Fruit fly (Drosophila melanogaster) whole organism, adult: ENCODE data around the gene Spn.

Source experiments
- CG11617 ChIP-seq: fragments of 200-800 bp; sonication (Bioruptor generic); optimal IDR thresholded peaks from 2 replicates; lab custom pipeline; 2017; ENCODE audit warnings: mild to moderate bottlenecking, missing biosample characterization, missing genetic modification reagents, missing genetic modification characterization
- CG12768 ChIP-seq: fragments of 200-800 bp; sonication (Bioruptor generic); optimal IDR thresholded peaks from 2 replicates; lab custom pipeline; 2017; ENCODE audit warnings: missing biosample characterization, missing genetic modification characterization, mild to moderate bottlenecking, moderate library complexity, missing genetic modification reagents
- CG14711 ChIP-seq: fragments of 200-800 bp; sonication (Bioruptor generic); optimal IDR thresholded peaks from 2 replicates; lab custom pipeline; 2018; ENCODE audit warnings: missing biosample characterization, mild to moderate bottlenecking, missing genetic modification characterization, moderate library complexity
- CG1620 ChIP-seq: fragments of 200-800 bp; sonication (Bioruptor generic); optimal IDR thresholded peaks from 2 replicates; lab custom pipeline; 2016; ENCODE audit warnings: missing biosample characterization, missing genetic modification characterization
- CG33017 ChIP-seq: fragments of 200-800 bp; sonication (Bioruptor generic); optimal IDR thresholded peaks from 2 replicates; lab custom pipeline; 2018; ENCODE audit warnings: missing biosample characterization, mild to moderate bottlenecking, missing genetic modification characterization, moderate library complexity
- CG5204 ChIP-seq: fragments of 200-800 bp; sonication (Bioruptor generic); optimal IDR thresholded peaks from 2 replicates; lab custom pipeline; 2016; ENCODE audit warnings: missing biosample characterization, missing genetic modification characterization
- CG7045 ChIP-seq: fragments of 200-800 bp; sonication (Bioruptor generic); optimal IDR thresholded peaks from 2 replicates; lab custom pipeline; 2017; ENCODE audit warnings: missing biosample characterization, mild to moderate bottlenecking, missing genetic modification characterization
- CG7101 ChIP-seq: fragments of 200-800 bp; sonication (Bioruptor generic); optimal IDR thresholded peaks from 2 replicates; lab custom pipeline; 2018; ENCODE audit warnings: missing biosample characterization, mild to moderate bottlenecking, missing genetic modification characterization, moderate library complexity
- Clk ChIP-seq: fragments of 200-800 bp; sonication (Bioruptor generic); optimal IDR thresholded peaks from 2 replicates; lab custom pipeline; 2017; ENCODE audit warnings: missing biosample characterization, missing genetic modification characterization
- Crg-1 ChIP-seq: fragments of 200-800 bp; sonication (Bioruptor generic); optimal IDR thresholded peaks from 2 replicates; lab custom pipeline; 2016; ENCODE audit warnings: missing biosample characterization, missing genetic modification characterization
- Hr96 ChIP-seq: fragments of 200-800 bp; sonication (Bioruptor generic); optimal IDR thresholded peaks from 2 replicates; lab custom pipeline; 2016; ENCODE audit warnings: missing biosample characterization, missing genetic modification characterization
- Mnt ChIP-seq: fragments of 200-800 bp; sonication (Bioruptor generic); optimal IDR thresholded peaks from 2 replicates; lab custom pipeline; 2016; ENCODE audit warnings: missing biosample characterization, mild to moderate bottlenecking, missing genetic modification characterization
- bab1 ChIP-seq: fragments of 200-800 bp; sonication (Bioruptor generic); optimal IDR thresholded peaks from 3 replicates; lab custom pipeline; 2019; ENCODE audit warnings: missing biosample characterization, mild to moderate bottlenecking, missing genetic modification characterization, moderate library complexity
- cic ChIP-seq: fragments of 200-800 bp; sonication (Bioruptor generic); optimal IDR thresholded peaks from 2 replicates; lab custom pipeline; 2017; ENCODE audit warnings: missing biosample characterization, mild to moderate bottlenecking, missing genetic modification characterization, moderate library complexity
- cnc ChIP-seq, 2 experiments: fragments of >200 bp; optimal IDR thresholded peaks; 2 replicates each; lab custom pipeline; 2017
- kay ChIP-seq: fragments of 200-800 bp; sonication (Bioruptor generic); peaks from one replicate; lab custom pipeline; 2016; ENCODE audit warnings: missing biosample characterization, missing genetic modification characterization, borderline replicate concordance
- ovo ChIP-seq: fragments of 200-800 bp; sonication (Bioruptor generic); optimal IDR thresholded peaks from 2 replicates; lab custom pipeline; 2016; ENCODE audit warnings: missing biosample characterization, missing genetic modification characterization
- pad ChIP-seq: fragments of 200-800 bp; sonication (Bioruptor generic); optimal IDR thresholded peaks from 3 replicates; lab custom pipeline; 2017; ENCODE audit warnings: missing biosample characterization, missing genetic modification characterization, mild to moderate bottlenecking, moderate library complexity, missing genetic modification reagents
- tj ChIP-seq: fragments of 200-800 bp; sonication (Bioruptor generic); optimal IDR thresholded peaks from 3 replicates; lab custom pipeline; 2017; ENCODE audit warnings: missing biosample characterization, mild to moderate bottlenecking, missing genetic modification characterization, moderate library complexity
- toe ChIP-seq: fragments of 200-800 bp; sonication (Bioruptor generic); optimal IDR thresholded peaks from 2 replicates; lab custom pipeline; 2016; ENCODE audit warnings: missing biosample characterization, missing genetic modification characterization

Spn gene

dm6 chr3L:2554118-2554814, at the start of gene Spn:
Spn (minus strand) TSS chr3L:2554292.
- TF ChIP-seq CG1620 (GFP tag; lab: Kevin White, UChicago) (no peak), cic (GFP tag; lab: Kevin White, UChicago) (peak; percentile 33), Mnt (GFP tag; lab: Kevin White, UChicago) (peak; percentile 39), CG5204 (GFP tag; lab: Kevin White, UChicago) (no peak), Hr96 (GFP tag; lab: Kevin White, UChicago) (no peak), CG7045 (GFP tag; lab: Kevin White, UChicago) (peak; percentile 30), CG33017 (tag; lab: Kevin White, UChicago) (peak; percentile 45), kay (GFP tag; lab: Kevin White, UChicago) (peak; percentile 68), CG14711 (peak; percentile 31), toe (GFP tag; lab: Kevin White, UChicago) (no peak), CG11617 (peak; percentile 6), cnc (optimal IDR thresholded peaks at IDR 0.05; lab: Kevin White, UChicago) (no peak), Clk (no peak), Crg-1 (peak; percentile 36), pad (GFP tag; lab: Kevin White, UChicago) (no peak), bab1 (GFP tag; lab: Kevin White, UChicago) (peak; percentile 40), tj (peak; percentile 33), CG7101 (tag; lab: Kevin White, UChicago) (peak; percentile 36), ovo (GFP tag; lab: Kevin White, UChicago) (no peak), CG12768 (peak; percentile 19)

- no peak for TF ChIP-seq CG14711
- no peak for TF ChIP-seq CG1620 (GFP tag; lab: Kevin White, UChicago)
- TF ChIP-seq CG33017 (tag; lab: Kevin White, UChicago) = no peak
- TF ChIP-seq Mnt (GFP tag; lab: Kevin White, UChicago) = no peak
- peak; percentile 26 for TF ChIP-seq kay (GFP tag; lab: Kevin White, UChicago)
Observed at dm6 chr3L:2600144-2600543, 46.1 kb upstream of the Spn start, which contains the start of gene CG16986. CG16986 (plus strand) TSS chr3L:2600331.

dm6 chr3L:2599214-2599730, 45.2 kb upstream of the Spn start, which contains the start of the genes CG16985 and CG12182:
CG16985 (plus strand) TSS chr3L:2599297.
CG12182 (minus strand) TSS chr3L:2599579.
- peak; percentile 28 for TF ChIP-seq toe (GFP tag; lab: Kevin White, UChicago)
- TF ChIP-seq pad (GFP tag; lab: Kevin White, UChicago) = no peak
- peak; percentile 0 for TF ChIP-seq CG14711
- TF ChIP-seq CG33017 (tag; lab: Kevin White, UChicago) = peak; percentile 9
- no peak for TF ChIP-seq CG5204 (GFP tag; lab: Kevin White, UChicago)
- no peak for TF ChIP-seq cnc (optimal IDR thresholded peaks at IDR 0.05; lab: Kevin White, UChicago)
- TF ChIP-seq ovo (GFP tag; lab: Kevin White, UChicago) = no peak
- peak; percentile 53 for TF ChIP-seq CG12768
- TF ChIP-seq Crg-1 = no peak
- TF ChIP-seq tj = peak; percentile 11
- no peak for TF ChIP-seq Clk
- peak; percentile 4 for TF ChIP-seq bab1 (GFP tag; lab: Kevin White, UChicago)
- TF ChIP-seq Mnt (GFP tag; lab: Kevin White, UChicago) = peak; percentile 84
- TF ChIP-seq Hr96 (GFP tag; lab: Kevin White, UChicago) = no peak
- peak; percentile 29 for TF ChIP-seq CG1620 (GFP tag; lab: Kevin White, UChicago)
- TF ChIP-seq CG11617 = peak; percentile 13
- TF ChIP-seq kay (GFP tag; lab: Kevin White, UChicago) = no peak
- TF ChIP-seq cic (GFP tag; lab: Kevin White, UChicago) = peak; percentile 98

- peak; percentile 62 for TF ChIP-seq kay (GFP tag; lab: Kevin White, UChicago)
- no peak for TF ChIP-seq bab1 (GFP tag; lab: Kevin White, UChicago)
Observed at dm6 chr3L:2595481-2595880, 41.4 kb upstream of the Spn start, which contains the start of gene CG16984. CG16984 (plus strand) TSS chr3L:2595781.

- TF ChIP-seq kay (GFP tag; lab: Kevin White, UChicago) (peak; percentile 35), tj (no peak)
Observed at dm6 chr3L:2590764-2591309, 36.7 kb upstream of the Spn start.

- TF ChIP-seq CG14711 = peak; percentile 59
- peak; percentile 85 for TF ChIP-seq bab1 (GFP tag; lab: Kevin White, UChicago)
- TF ChIP-seq cic (GFP tag; lab: Kevin White, UChicago) = peak; percentile 91
- TF ChIP-seq CG1620 (GFP tag; lab: Kevin White, UChicago) = peak; percentile 25
- TF ChIP-seq CG7101 (tag; lab: Kevin White, UChicago) = peak; percentile 77
- peak; percentile 21 for TF ChIP-seq pad (GFP tag; lab: Kevin White, UChicago)
- TF ChIP-seq Crg-1 = peak; percentile 38
- TF ChIP-seq cnc (optimal IDR thresholded peaks at IDR 0.05; lab: Kevin White, UChicago) = no peak
- peak; percentile 57 for TF ChIP-seq CG11617
- peak; percentile 98 for TF ChIP-seq tj
- no peak for TF ChIP-seq Hr96 (GFP tag; lab: Kevin White, UChicago)
Observed at dm6 chr3L:2589911-2590763, 36.0 kb upstream of the Spn start.
